Worm (Caenorhabditis elegans): Measurements from ENCODE around the gene usp-14.
A peak's percentile ranks its signal among the peaks of the same experiment; 100 is the strongest.

usp-14 gene

DNA sequence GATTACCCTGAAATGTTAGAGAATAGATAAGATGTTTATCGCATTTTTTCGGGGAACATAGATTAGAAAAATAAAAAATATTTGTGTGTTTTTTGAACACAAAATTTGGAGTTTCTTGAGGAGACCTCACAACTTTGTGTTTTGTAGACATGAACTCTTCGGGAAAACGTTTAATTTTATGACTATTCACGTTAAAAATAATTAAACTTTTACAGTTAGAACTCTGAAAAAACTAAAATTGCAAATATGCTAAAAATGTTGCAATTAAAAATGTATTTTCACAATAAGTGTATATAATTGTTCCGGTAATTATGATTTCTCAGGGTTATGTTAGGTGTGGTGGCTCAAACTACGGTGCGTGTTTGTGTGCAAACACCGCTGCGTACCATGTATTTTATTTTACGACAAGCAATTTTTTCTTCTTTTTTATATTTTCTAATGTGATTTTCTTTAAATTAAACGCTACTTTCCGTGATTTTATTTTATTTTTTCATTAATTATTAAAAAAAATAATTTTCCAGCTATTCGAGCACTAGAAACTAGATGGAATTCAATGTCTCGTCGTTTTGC lies 39.8 kb upstream of the usp-14 start, which contains the start of the genes F57C2.5 and spat-1 (continued):
- no peak for TF ChIP-seq Y55F3AM.14 (GFP tag; optimal IDR thresholded peaks at IDR 0.05)
- no peak for TF ChIP-seq nhr-77 (tag; optimal IDR thresholded peaks at IDR 0.05)
- no peak for TF ChIP-seq lin-11 (tag; optimal IDR thresholded peaks at IDR 0.05)
- no peak for TF ChIP-seq nhr-237 (tag; optimal IDR thresholded peaks at IDR 0.05)
- TF ChIP-seq elt-1 (tag; optimal IDR thresholded peaks at IDR 0.05), result no peak
- TF ChIP-seq crh-2 (tag; optimal IDR thresholded peaks at IDR 0.05), result peak; percentile 70
- no peak for TF ChIP-seq mdl-1 (tag; optimal IDR thresholded peaks at IDR 0.05)
- TF ChIP-seq dmd-4 (tag; optimal IDR thresholded peaks at IDR 0.05), result no peak
- no peak for TF ChIP-seq egl-27 (tag; optimal IDR thresholded peaks at IDR 0.05)
- no peak for TF ChIP-seq alr-1 (tag; optimal IDR thresholded peaks at IDR 0.05)
- TF ChIP-seq lsy-2 (tag; optimal IDR thresholded peaks at IDR 0.05), result peak; percentile 82 to 98
- TF ChIP-seq zag-1 (tag; optimal IDR thresholded peaks at IDR 0.05), result no peak
- no peak for TF ChIP-seq mab-5 (tag; optimal IDR thresholded peaks at IDR 0.05)
- TF ChIP-seq ztf-11 (tag; optimal IDR thresholded peaks at IDR 0.05), result no peak
- no peak for TF ChIP-seq elt-3 (tag; optimal IDR thresholded peaks at IDR 0.05)
- peak; percentile 63 for TF ChIP-seq nhr-25 (tag; optimal IDR thresholded peaks at IDR 0.05)
- TF ChIP-seq peb-1 (tag; optimal IDR thresholded peaks at IDR 0.05), result no peak
- no peak for TF ChIP-seq R02D3.7 (tag; optimal IDR thresholded peaks at IDR 0.05)
- TF ChIP-seq lin-13 (GFP tag; optimal IDR thresholded peaks at IDR 0.05), result peak; percentile 65
- TF ChIP-seq blmp-1 (tag; optimal IDR thresholded peaks at IDR 0.05; ENCODE audit: insufficient read depth), result no peak
- TF ChIP-seq C34F6.9 (tag; optimal IDR thresholded peaks at IDR 0.05), result peak; percentile 81
- no peak for TF ChIP-seq nhr-10 (tag; optimal IDR thresholded peaks at IDR 0.05)
- peak; percentile 46 for TF ChIP-seq fos-1 (tag; optimal IDR thresholded peaks at IDR 0.05)

- TF ChIP-seq nhr-11 (tag; optimal IDR thresholded peaks at IDR 0.05) (no peak), ztf-4 (tag; optimal IDR thresholded peaks at IDR 0.05) (no peak), mbf-1 (tag; optimal IDR thresholded peaks at IDR 0.05) (no peak), ceh-16 (tag; optimal IDR thresholded peaks at IDR 0.05) (no peak), nhr-21 (tag; optimal IDR thresholded peaks at IDR 0.05) (no peak), F13H6.1 (tag; optimal IDR thresholded peaks at IDR 0.05) (no peak), lin-11 (tag; optimal IDR thresholded peaks at IDR 0.05) (no peak), Y55F3AM.14 (GFP tag; optimal IDR thresholded peaks at IDR 0.05) (no peak), nhr-12 (tag; optimal IDR thresholded peaks at IDR 0.05) (no peak), ztf-11 (tag; optimal IDR thresholded peaks at IDR 0.05) (no peak), nhr-129 (tag; optimal IDR thresholded peaks at IDR 0.05) (no peak), snpc-4 (tag; optimal IDR thresholded peaks at IDR 0.05) (no peak), elt-1 (tag; optimal IDR thresholded peaks at IDR 0.05) (no peak), sem-4 (tag; optimal IDR thresholded peaks at IDR 0.05) (no peak), fos-1 (tag; optimal IDR thresholded peaks at IDR 0.05) (no peak), lin-39 (tag; optimal IDR thresholded peaks at IDR 0.05) (no peak), nhr-6 (tag; optimal IDR thresholded peaks at IDR 0.05) (no peak)
These were observed 38.6 kb upstream of the usp-14 start for ce11 chrII:14527104-14527503.

DNA sequence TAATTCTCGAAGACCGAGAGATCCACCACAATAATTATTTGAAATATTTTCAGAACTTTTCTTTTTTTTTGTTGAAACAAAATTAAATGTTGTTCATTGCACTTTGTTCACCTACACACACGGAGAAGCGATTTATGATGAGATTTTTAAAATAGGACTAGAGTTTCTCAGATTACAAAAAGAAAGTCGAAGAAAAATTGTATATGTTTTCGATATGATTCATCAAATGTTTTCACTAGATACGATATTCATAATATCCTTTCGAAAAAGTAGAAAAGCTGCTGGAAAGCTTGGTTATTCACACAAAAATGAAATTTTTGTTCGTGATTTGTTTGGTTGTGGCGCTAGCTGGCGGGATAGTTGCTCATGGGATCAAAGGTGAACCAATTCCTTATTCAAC lies 36.5 kb upstream of the usp-14 start, which contains the start of gene F57C2.4:
F57C2.4 (plus strand) TSS at position 301 of the 400 bp plus-strand sequence.
- no peak for TF ChIP-seq egl-27 (tag; optimal IDR thresholded peaks at IDR 0.05)
- no peak for TF ChIP-seq sma-3 (GFP tag; optimal IDR thresholded peaks at IDR 0.05)
- TF ChIP-seq lin-39 (tag; optimal IDR thresholded peaks at IDR 0.05), result no peak
- TF ChIP-seq ztf-11 (tag; optimal IDR thresholded peaks at IDR 0.05), result no peak
- no peak for TF ChIP-seq peb-1 (tag; optimal IDR thresholded peaks at IDR 0.05)
- no peak for TF ChIP-seq zag-1 (tag; optimal IDR thresholded peaks at IDR 0.05)
- TF ChIP-seq unc-55 (GFP tag; optimal IDR thresholded peaks at IDR 0.05), result no peak

ce11 chrII:14523645-14524223 lies 35.2 kb upstream of the usp-14 start, which contains the start of gene pot-2:
Gene pot-2, plus strand, starts transcription at chrII:14524173.
- TF ChIP-seq nhr-12 (tag; optimal IDR thresholded peaks at IDR 0.05) (no peak), lsy-2 (tag; optimal IDR thresholded peaks at IDR 0.05) (no peak), aly-2 (tag; optimal IDR thresholded peaks at IDR 0.05) (no peak), unc-55 (GFP tag; optimal IDR thresholded peaks at IDR 0.05) (no peak), skn-1 (tag; optimal IDR thresholded peaks at IDR 0.05) (no peak), sem-4 (tag; optimal IDR thresholded peaks at IDR 0.05) (no peak), alr-1 (tag; optimal IDR thresholded peaks at IDR 0.05) (no peak), nhr-10 (tag; optimal IDR thresholded peaks at IDR 0.05) (no peak), ztf-11 (tag; optimal IDR thresholded peaks at IDR 0.05) (no peak), F13H6.1 (tag; optimal IDR thresholded peaks at IDR 0.05) (no peak), C34F6.9 (tag; optimal IDR thresholded peaks at IDR 0.05) (no peak), lin-11 (tag; optimal IDR thresholded peaks at IDR 0.05) (no peak), ZK546.5 (tag; optimal IDR thresholded peaks at IDR 0.05) (no peak), unc-62 (GFP tag; optimal IDR thresholded peaks at IDR 0.05) (no peak), mab-5 (tag; optimal IDR thresholded peaks at IDR 0.05) (no peak), nhr-6 (tag; optimal IDR thresholded peaks at IDR 0.05) (no peak), ztf-4 (tag; optimal IDR thresholded peaks at IDR 0.05) (no peak)

Data from whole organism, L2 larva.